Fruit fly (Drosophila melanogaster): ENCODE measurements around the gene Sec5.

dm6 chr2L:3416527-3417304 lies 40.4 kb upstream of the Sec5 start, which contains the start of gene CG31952:
- TF ChIP-seq usp (GFP tag; optimal IDR thresholded peaks at IDR 0.05) (no peak), CG8478 (optimal IDR thresholded peaks at IDR 0.05) (no peak), psq (optimal IDR thresholded peaks at IDR 0.05) (no peak), EcR (GFP tag; optimal IDR thresholded peaks at IDR 0.05) (no peak)

All from whole organism.